Worm (Caenorhabditis elegans): ENCODE data around the gene srxa-6.

The srxa-6 gene

DNA sequence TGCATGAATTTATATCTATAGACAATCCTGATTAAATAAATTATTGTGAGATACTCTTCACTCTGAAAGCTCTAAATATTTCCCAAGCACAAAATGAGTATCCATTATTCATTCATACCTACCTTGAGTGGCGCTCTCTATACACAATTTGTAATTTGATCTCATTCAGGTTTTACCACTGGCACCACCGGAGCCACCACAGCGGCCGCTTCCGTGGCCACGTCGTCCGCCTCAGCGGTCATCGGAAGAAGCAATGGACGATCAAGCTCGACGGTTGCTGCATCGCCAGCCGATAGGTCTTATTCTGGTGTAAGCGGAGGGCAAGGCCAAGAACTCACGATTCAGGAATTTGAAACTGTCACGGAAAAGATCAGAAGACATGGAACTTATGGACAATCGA lies 22.5 kb downstream of the srxa-6 start:
- TF ChIP-seq unc-62 (GFP tag; optimal IDR thresholded peaks at IDR 0.05): no peak

DNA sequence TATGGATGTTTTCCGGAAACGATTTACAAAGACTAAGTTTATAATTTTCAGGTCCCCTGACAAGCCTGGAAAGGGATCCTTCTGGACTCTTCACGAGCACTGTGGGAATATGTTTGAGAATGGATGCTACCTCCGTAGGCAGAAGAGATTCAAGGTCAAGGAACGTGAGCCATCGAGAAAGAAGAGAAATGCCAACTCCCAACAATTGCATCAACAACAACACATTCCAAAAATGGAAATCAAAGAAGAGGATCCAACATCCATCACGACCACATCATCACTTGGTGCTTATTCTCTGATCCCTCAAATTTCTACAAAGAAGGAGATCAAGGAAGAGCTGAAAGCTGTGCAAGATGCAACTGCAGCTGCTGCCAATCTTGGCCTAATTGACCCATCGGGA lies 23.3 kb downstream of the srxa-6 start:
- no peak for TF ChIP-seq unc-62 (GFP tag; optimal IDR thresholded peaks at IDR 0.05)

DNA sequence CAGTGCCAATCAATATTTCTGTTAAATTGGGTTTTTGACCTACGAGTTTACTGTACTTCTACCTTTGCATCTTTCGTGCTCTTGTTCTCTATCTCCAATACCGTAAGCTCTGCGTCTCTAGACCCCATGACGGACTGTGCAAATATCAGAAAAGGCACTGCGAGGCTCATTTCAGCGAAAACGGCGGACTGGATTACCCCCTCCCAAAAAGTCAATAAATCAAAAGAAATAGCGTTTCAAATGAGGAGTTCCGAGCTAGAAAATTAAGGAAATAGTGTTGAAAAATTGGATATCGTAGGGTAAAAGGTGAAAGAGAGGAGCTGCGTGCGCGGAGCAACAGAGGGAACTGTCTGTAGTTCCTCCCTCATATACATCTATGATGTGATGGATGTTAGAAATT lies 27.0 kb downstream of the srxa-6 start:
- no peak for TF ChIP-seq unc-62 (GFP tag; optimal IDR thresholded peaks at IDR 0.05)

DNA sequence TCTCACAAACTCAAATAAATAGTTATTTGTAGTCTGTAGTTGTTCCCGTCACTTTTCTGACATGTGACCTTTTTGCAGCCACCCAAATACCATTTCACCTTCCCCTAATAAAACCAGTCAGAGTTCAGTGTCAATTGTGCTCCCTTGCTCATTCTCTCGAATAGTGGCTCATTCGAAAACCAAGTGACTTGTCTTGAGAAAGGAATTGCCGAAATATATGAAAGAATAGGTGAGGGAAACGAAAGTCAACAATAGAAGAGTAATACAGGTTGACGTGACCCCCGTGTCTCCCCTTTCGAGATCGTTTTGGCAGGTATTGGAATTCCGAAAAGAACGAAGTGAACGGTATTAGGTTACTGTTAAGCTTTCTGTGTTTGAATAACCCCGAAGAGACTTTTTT lies 28.4 kb downstream of the srxa-6 start:
- no peak for TF ChIP-seq unc-62 (GFP tag; optimal IDR thresholded peaks at IDR 0.05)

DNA sequence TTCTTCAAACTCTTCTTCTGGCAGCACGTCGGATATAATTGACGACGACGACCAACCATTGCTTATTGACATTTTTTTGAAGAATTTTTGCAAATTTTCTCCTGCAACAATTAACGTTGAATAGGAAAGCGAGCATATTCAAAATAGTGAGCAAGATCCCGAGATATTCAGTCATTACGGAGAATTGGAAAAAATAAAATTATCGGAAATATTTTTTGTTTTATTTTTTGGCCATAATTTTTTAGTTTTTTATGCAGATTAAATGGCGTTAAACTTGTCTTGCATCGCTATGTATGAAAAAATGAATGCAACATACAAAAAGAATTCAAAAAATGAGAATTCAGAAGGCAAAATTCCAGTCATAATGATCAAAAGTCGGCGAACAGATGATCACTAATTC lies 35.3 kb downstream of the srxa-6 start, which contains the start of gene elp-1:
Gene elp-1, minus strand, starts transcription at position 101 of the 400 bp plus-strand sequence.
- no peak for TF ChIP-seq unc-62 (GFP tag; optimal IDR thresholded peaks at IDR 0.05)

DNA sequence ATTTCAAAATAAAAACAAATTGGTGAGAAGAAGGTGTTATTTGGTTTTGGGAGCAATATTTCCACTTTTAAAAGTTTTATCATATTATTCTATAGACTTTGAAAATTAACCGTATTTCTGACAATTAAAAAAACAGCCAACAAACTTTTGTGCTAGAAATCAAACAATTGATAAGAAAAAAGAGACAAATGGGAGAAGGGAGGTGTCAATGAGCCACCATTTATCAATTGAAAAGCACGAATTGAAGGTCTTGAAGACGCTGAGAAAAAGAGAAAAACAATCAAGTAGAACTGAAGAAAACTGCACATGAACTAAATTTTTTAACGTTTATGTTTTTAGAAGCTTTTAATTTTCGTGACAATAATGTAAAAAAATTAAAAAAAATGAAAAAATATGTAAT lies 36.1 kb downstream of the srxa-6 start:
- TF ChIP-seq unc-62 (GFP tag; optimal IDR thresholded peaks at IDR 0.05): no peak

DNA sequence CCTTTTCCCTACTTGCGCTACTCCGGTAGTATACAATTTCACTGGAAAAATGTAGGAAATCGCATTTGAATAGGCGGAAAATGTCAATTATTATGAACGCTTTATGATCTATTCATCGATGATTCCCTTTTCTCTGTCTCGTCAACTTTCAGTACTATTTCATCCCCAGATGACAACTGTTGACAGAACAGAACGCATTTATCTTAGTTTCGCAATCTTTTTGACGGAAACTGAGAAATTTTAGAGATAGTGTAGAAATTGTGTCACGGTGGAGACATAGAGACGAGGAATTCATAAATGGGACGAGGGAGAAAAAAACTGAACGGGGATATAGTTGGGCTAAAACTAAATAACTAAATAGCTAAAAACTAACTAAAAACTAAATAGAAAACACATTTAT lies 36.9 kb downstream of the srxa-6 start:
- no peak for TF ChIP-seq unc-62 (GFP tag; optimal IDR thresholded peaks at IDR 0.05)

DNA sequence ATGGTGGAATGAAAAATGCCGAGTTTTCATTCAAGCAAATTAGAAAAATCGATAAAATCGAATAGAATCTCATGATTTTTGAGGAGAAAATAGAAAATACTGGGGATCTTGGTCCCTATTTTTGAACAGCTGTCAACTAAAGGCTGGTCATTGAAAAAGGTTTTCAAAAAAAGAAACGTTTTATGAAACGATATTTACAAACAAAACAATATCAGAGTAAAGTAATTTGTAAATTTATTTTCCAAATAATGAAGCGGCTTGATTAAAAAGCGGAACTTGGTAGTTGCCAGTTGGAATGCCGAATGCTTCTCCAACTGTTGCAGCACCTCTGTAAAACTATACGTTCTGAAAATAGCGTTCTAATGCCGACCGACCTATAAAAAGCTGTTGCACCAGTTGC lies 38.9 kb downstream of the srxa-6 start, which contains the start of gene F38A6.5:
Gene F38A6.5, minus strand, starts transcription at position 101 of the 400 bp plus-strand sequence.
- TF ChIP-seq unc-62 (GFP tag; optimal IDR thresholded peaks at IDR 0.05): no peak

DNA sequence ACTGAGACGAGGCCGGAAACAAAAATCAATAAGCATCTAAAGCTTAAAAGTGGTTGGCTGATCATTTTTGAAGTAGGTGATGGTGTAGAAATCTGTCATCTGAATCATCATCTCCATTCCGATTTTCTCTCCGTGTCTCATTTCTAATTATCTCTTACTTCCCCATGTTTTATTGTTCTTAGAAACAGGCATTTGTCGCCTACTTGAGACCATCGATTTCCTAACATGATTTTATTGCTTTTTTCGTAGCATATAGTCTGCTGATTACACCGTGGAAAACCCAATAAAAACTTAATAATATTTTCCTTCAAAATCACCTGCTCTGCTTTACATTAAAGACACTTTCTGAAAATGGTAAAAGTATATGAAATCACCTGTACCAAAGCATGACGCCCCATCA lies 40.5 kb downstream of the srxa-6 start, which contains the start of gene F38A6.4:
Gene F38A6.4, minus strand, starts transcription at position 101 of the 400 bp plus-strand sequence.
- no peak for TF ChIP-seq unc-62 (GFP tag; optimal IDR thresholded peaks at IDR 0.05)

DNA sequence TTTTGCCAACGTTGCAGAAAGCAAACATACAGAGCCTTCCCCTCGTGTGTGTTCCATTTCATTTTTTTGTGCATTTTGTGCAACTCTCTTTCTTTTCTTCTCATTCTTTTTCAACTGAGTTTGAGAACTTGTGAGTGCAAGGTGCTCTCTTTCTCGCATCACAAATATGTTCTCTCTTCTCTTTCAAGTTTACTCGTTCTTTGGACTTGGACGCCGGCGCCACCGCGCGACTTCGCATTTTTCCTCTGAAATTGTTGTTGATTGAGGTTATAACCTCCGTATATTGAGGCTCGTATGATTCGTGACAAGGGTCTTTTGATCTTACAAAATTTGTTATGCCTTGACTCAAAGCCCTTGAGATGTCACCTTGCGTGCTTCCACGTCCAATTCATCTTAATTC lies 42.0 kb downstream of the srxa-6 start:
- TF ChIP-seq unc-62 (GFP tag; optimal IDR thresholded peaks at IDR 0.05): no peak

DNA sequence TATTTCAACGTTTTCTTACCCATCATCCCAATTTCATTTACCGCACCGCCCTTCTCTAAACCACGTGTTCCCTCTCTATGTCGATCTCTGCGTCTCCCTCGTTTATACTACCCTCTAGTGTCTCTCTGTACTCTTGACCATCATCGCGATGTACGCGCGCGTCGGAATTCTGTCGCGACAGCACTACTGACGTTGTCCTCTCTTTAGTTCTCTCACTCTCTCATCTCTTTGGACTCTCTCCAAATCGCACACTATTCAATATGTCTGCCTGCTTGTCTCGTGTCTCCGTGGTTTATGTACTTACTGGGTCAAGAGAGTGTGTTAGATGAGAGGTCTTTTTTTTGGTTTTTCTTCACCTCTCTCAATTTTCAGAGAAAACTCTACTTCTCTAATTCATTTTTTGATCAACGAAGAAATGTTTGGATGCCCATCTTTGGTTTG lies 43.5 kb downstream of the srxa-6 start:
- TF ChIP-seq unc-62 (GFP tag; optimal IDR thresholded peaks at IDR 0.05): no peak

DNA sequence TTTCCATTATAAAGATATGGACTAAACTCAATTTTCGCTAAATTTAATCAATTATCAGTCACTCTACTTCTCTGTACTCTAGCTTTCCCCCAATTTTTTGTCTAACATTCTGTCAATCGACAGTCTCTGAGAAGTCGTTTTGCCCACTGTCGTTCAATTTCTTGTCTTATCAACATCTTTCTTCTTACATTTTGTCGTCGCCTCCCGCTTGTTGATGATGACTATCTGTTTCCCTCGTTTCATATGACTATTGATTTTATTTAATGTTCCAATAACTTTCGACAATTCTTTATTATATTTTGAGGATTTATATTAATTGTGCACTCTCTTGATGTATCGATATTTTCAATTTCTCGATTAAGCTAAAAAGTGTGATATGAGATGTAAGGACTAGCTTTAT lies 44.1 kb downstream of the srxa-6 start:
- TF ChIP-seq unc-62 (GFP tag; optimal IDR thresholded peaks at IDR 0.05): no peak

DNA sequence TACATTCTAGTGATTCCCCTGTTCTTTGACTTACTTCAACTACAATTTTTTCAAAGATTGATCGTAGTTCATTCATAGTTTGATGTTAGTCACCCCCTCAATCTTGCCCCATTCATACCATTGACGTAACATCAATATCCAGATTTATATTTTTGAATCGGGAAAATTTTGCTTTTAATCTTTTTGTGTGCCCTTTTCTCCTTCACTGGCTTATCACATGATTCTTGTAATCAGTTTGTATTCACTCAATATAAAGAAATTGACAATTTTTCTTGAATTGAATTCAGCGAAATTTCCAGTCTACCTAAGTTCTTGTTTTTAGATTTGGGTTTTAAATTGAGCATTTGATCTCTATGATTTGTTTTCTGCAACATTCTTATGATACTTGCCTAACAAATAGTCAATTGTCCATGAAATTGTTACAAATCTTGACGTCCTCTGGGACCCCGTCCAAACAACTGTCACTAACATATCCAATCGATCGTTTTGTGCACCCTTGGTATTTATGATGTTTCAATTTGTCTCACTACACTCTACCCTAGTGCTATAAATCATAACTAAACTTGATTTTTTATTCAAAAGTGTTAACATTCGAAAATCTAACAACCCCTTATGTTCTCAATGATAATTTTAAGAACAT lies 45.1 kb downstream of the srxa-6 start:
- no peak for TF ChIP-seq unc-62 (GFP tag; optimal IDR thresholded peaks at IDR 0.05)

DNA sequence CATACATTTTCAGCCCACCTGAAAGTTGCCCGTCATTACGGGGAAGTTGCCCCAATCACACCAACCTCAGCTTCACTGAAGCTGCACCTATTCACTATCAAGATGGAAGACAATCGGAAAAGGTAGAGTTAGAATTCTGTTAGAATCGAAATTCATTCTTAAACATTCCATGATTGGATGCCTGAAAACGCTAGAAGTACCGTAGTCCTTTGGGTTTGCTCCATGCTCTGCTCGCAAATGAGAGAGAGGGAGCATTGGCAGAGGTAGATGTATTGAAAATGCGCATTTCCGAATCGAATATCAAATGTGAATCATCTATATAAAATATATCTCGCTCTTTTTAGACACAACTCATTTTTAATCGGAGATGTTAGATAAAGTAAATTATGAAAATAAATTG lies 45.6 kb downstream of the srxa-6 start, which contains the start of gene hif-1:
Gene hif-1, plus strand, starts transcription at position 8 of the 400 bp plus-strand sequence.
- no peak for TF ChIP-seq unc-62 (GFP tag; optimal IDR thresholded peaks at IDR 0.05)

DNA sequence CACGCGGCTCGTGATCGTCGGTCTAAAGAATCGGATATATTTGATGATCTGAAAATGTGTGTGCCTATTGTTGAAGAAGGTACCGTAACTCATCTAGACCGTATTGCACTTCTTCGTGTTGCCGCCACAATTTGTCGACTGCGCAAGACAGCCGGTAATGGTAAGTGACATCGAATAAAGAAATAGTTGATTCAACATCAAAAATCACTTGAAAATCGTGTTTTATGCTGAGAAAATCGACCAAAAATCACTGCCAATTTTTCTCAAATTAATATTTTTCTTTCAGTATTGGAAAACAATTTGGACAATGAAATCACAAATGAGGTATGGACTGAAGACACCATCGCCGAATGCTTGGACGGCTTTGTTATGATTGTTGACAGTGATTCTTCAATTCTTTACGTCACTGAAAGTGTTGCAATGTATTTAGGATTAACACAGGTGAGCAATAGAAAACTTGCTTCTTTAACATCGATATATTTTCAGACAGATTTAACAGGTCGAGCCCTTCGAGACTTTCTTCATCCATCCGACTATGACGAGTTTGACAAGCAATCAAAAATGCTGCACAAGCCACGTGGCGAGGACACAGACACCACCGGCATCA lies 46.7 kb downstream of the srxa-6 start:
- no peak for TF ChIP-seq unc-62 (GFP tag; optimal IDR thresholded peaks at IDR 0.05)

DNA sequence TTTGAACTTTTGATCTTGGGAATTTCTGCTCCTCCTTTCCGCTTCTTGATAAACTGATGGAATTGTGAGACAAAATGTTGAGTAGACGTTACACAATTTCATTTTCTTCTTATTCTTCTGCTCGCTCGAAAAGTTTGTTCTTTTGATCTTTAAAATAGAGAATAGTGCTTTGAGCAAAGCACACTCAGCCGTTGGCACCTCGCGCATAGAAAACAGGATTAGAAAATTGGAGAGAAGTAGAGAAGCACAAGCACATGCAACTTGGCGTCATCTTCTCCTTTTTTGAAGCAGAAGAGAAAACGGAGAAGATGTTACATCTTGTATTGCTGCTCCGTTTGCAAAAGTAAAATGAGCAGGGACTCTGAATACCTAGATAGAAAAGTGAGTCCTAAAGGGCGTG lies 47.4 kb downstream of the srxa-6 start:
- TF ChIP-seq unc-62 (GFP tag; optimal IDR thresholded peaks at IDR 0.05): no peak

DNA sequence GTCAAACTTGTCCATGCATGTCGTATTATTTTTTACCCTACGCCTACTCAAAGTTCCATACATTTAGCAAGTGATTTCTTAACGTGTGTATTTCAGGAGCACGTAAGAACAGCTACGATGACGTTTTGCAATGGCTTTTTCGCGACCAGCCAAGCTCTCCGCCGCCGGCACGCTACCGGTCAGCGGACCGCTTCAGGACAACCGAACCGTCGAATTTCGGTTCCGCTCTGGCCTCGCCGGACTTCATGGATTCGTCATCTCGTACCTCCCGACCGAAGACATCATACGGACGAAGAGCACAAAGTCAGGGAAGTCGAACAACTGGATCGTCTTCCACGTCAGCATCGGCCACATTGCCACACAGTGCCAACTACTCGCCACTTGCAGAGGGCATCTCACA lies 48.9 kb downstream of the srxa-6 start:
- no peak for TF ChIP-seq unc-62 (GFP tag; optimal IDR thresholded peaks at IDR 0.05)

All from whole organism, dauer.